6 fruit fly cellular contexts compared by ENCODE assay signal in the genomic region with DNA sequence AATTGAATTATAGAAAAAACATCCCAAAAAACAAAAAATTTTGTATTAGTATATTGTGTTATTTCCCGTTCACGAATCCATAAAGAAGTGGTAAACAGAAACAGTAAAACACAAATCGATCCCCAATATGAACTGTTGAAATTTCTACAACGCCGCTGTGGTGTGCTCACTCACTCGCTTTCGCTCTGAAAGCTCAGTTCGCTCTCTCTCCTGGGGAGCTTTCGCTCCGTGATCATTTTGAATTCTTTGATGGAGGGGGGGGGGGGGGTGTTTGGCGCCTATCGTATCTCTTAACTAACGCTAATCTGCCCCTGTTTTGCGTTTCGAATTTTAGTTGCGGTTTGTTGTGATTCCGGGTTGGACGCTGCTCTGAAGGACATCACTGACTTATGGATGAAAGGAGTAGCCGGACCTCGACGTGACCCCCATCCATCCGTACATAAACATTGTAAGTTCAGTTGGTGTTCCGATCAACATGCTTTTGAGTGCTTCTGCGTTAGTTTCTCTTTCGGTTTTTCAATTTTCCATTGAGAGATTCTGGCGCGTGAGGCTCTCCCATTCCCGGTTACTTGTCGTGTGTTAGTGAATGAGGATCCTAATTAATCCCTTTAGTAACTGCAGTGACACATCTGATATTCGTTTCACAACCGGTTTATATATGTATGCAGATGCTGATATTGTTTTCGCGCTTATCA.
A peak's percentile ranks its signal among the peaks of the same experiment; 100 is the strongest.
TF ChIP-seq lines count a peak whose summit lies in the region.

Gene D2hgdh, plus strand, starts transcription at position 331 of the 695 bp plus-strand sequence.

- TF ChIP-seq CTCF in whole organism, embryonic (GFP tag; optimal IDR thresholded peaks at IDR 0.05; lab: Kevin White, UChicago): no peak

TF ChIP-seq in whole organism, 6 proteins besides CTCF, POLR2A, EP300 and RAD21:
- no peak for TF ChIP-seq EcR (GFP tag; optimal IDR thresholded peaks at IDR 0.05; lab: Kevin White, UChicago)
- peak; percentile 64 for TF ChIP-seq Dll (optimal IDR thresholded peaks at IDR 0.05; lab: Kevin White, UChicago)
- TF ChIP-seq usp (GFP tag; optimal IDR thresholded peaks at IDR 0.05; lab: Kevin White, UChicago): no peak
TF ChIP-seq in whole organism: peak in this region for 1.

TF ChIP-seq in whole organism, adult, 20 proteins besides CTCF, POLR2A, EP300 and RAD21 (continues in another document):
- no peak for TF ChIP-seq kay (GFP tag; lab: Kevin White, UChicago; ENCODE audit: borderline replicate concordance)
- no peak for TF ChIP-seq CG11617 (GFP tag; optimal IDR thresholded peaks at IDR 0.05; lab: Kevin White, UChicago)
- TF ChIP-seq CG33017 (tag; optimal IDR thresholded peaks at IDR 0.05; lab: Kevin White, UChicago): peak; percentile 18
- no peak for TF ChIP-seq Mnt (GFP tag; optimal IDR thresholded peaks at IDR 0.05; lab: Kevin White, UChicago)
- no peak for TF ChIP-seq CG5204 (GFP tag; optimal IDR thresholded peaks at IDR 0.05; lab: Kevin White, UChicago)
- TF ChIP-seq Clk (GFP tag; optimal IDR thresholded peaks at IDR 0.05; lab: Kevin White, UChicago): no peak
- no peak for TF ChIP-seq tj (GFP tag; optimal IDR thresholded peaks at IDR 0.05; lab: Kevin White, UChicago)
- no peak for TF ChIP-seq CG7045 (GFP tag; optimal IDR thresholded peaks at IDR 0.05; lab: Kevin White, UChicago)
- TF ChIP-seq CG14711 (tag; optimal IDR thresholded peaks at IDR 0.05; lab: Kevin White, UChicago): peak; percentile 21
- no peak for TF ChIP-seq Crg-1 (GFP tag; optimal IDR thresholded peaks at IDR 0.05; lab: Kevin White, UChicago)
- no peak for TF ChIP-seq CG1620 (GFP tag; optimal IDR thresholded peaks at IDR 0.05; lab: Kevin White, UChicago)
- TF ChIP-seq CG12768 (GFP tag; optimal IDR thresholded peaks at IDR 0.05; lab: Kevin White, UChicago): no peak
- TF ChIP-seq cnc (optimal IDR thresholded peaks at IDR 0.05; lab: Kevin White, UChicago): no peak
- TF ChIP-seq Hr96 (GFP tag; optimal IDR thresholded peaks at IDR 0.05; lab: Kevin White, UChicago): no peak
- TF ChIP-seq pad (GFP tag; optimal IDR thresholded peaks at IDR 0.05; lab: Kevin White, UChicago): peak; percentile 62
- peak; percentile 37 for TF ChIP-seq ovo (GFP tag; optimal IDR thresholded peaks at IDR 0.05; lab: Kevin White, UChicago)

TF ChIP-seq in whole organism, embryonic, 481 proteins besides CTCF, POLR2A, EP300 and RAD21 (continues in another document):
- TF ChIP-seq CG11085 (GFP tag; IDR thresholded peaks at IDR 0.05; lab: Robert Waterston, UW) (no peak), Ets65A (GFP tag; lab: Kevin White, UChicago) (no peak), z (GFP tag; IDR thresholded peaks at IDR 0.05; lab: Robert Waterston, UW) (peak; percentile 76; the same call in 2 of the 3 replicates), pfk (GFP tag; optimal IDR thresholded peaks at IDR 0.05; lab: Kevin White, UChicago) (no peak), CG12391 (tag; optimal IDR thresholded peaks at IDR 0.05; lab: Kevin White, UChicago) (no peak), CG14860 (GFP tag; IDR thresholded peaks at IDR 0.05; lab: Robert Waterston, UW; ENCODE audit: partially characterized antibody) (no peak), Trl (optimal IDR thresholded peaks at IDR 0.05; lab: Kevin White, UChicago) (peak; percentile 61 to 80), Trl (GFP tag; optimal IDR thresholded peaks at IDR 0.05; lab: Kevin White, UChicago) (no peak), her (GFP tag; optimal IDR thresholded peaks at IDR 0.05; lab: Kevin White, UChicago) (no peak), jing (GFP tag; optimal IDR thresholded peaks at IDR 0.05; lab: Kevin White, UChicago) (no peak), gem (tag; optimal IDR thresholded peaks at IDR 0.05; lab: Kevin White, UChicago) (peak; percentile 30), dm (GFP tag; optimal IDR thresholded peaks at IDR 0.05; lab: Kevin White, UChicago) (no peak), Dp (GFP tag; optimal IDR thresholded peaks at IDR 0.05; lab: Kevin White, UChicago) (peak; percentile 20), nerfin-2 (GFP tag; IDR thresholded peaks at IDR 0.05; lab: Robert Waterston, UW; ENCODE audit: partially characterized antibody) (no peak), CG1024 (GFP tag; IDR thresholded peaks at IDR 0.05; lab: Robert Waterston, UW) (no peak), CG6689 (GFP tag; IDR thresholded peaks at IDR 0.05; lab: Robert Waterston, UW) (no peak), Dref (GFP tag; IDR thresholded peaks at IDR 0.05; lab: Robert Waterston, UW) (no peak)

TF ChIP-seq in whole organism, prepupa, 60 proteins besides CTCF, POLR2A, EP300 and RAD21 (continues in another document):
- peak; percentile 20 for TF ChIP-seq vri (GFP tag; optimal IDR thresholded peaks at IDR 0.05; lab: Kevin White, UChicago)
- peak; percentile 45; the same call in 1 of the 3 replicates for TF ChIP-seq CG6163 (GFP tag; IDR thresholded peaks at IDR 0.05; lab: Robert Waterston, UW)
- TF ChIP-seq dsx (GFP tag; optimal IDR thresholded peaks at IDR 0.05; lab: Kevin White, UChicago; ENCODE audit: poor library complexity, severe bottlenecking): peak; percentile 28
- no peak for TF ChIP-seq svp (GFP tag; lab: Kevin White, UChicago)
- TF ChIP-seq CG6792 (GFP tag; optimal IDR thresholded peaks at IDR 0.05; lab: Kevin White, UChicago): no peak
- TF ChIP-seq Hr39 (GFP tag; optimal IDR thresholded peaks at IDR 0.05; lab: Kevin White, UChicago): peak; percentile 39
- no peak for TF ChIP-seq Ets96B (tag; optimal IDR thresholded peaks at IDR 0.05; lab: Kevin White, UChicago)
- no peak for TF ChIP-seq CG11762 (GFP tag; optimal IDR thresholded peaks at IDR 0.05; lab: Kevin White, UChicago; ENCODE audit: insufficient read depth)
- TF ChIP-seq lz (GFP tag; optimal IDR thresholded peaks at IDR 0.05; lab: Kevin White, UChicago): peak; percentile 21
- TF ChIP-seq ss (GFP tag; optimal IDR thresholded peaks at IDR 0.05; lab: Kevin White, UChicago): no peak
- no peak for TF ChIP-seq salr (GFP tag; optimal IDR thresholded peaks at IDR 0.05; lab: Kevin White, UChicago)
- no peak for TF ChIP-seq CG11294 (GFP tag; IDR thresholded peaks at IDR 0.05; lab: Robert Waterston, UW)
- peak; percentile 10 for TF ChIP-seq OdsH (GFP tag; optimal IDR thresholded peaks at IDR 0.05; lab: Kevin White, UChicago)
- TF ChIP-seq Met (GFP tag; optimal IDR thresholded peaks at IDR 0.05; lab: Kevin White, UChicago): no peak
- TF ChIP-seq Lpt (GFP tag; optimal IDR thresholded peaks at IDR 0.05; lab: Kevin White, UChicago): no peak
- no peak for TF ChIP-seq Sox102F (GFP tag; optimal IDR thresholded peaks at IDR 0.05; lab: Kevin White, UChicago)
- peak; percentile 2 for TF ChIP-seq net (GFP tag; optimal IDR thresholded peaks at IDR 0.05; lab: Kevin White, UChicago)

TF ChIP-seq in whole organism, pupa, 21 proteins besides CTCF, POLR2A, EP300 and RAD21:
- peak; percentile 69 for TF ChIP-seq Ets98B (GFP tag; IDR thresholded peaks at IDR 0.05; lab: Robert Waterston, UW)
- TF ChIP-seq CG13204 (GFP tag; optimal IDR thresholded peaks at IDR 0.05; lab: Kevin White, UChicago): no peak
- peak; percentile 5 for TF ChIP-seq CG17806 (tag; optimal IDR thresholded peaks at IDR 0.05; lab: Kevin White, UChicago)
- peak; percentile 29 for TF ChIP-seq Snoo (tag; optimal IDR thresholded peaks at IDR 0.05; lab: Kevin White, UChicago)
- TF ChIP-seq Pif1A (GFP tag; optimal IDR thresholded peaks at IDR 0.05; lab: Kevin White, UChicago): no peak
- peak; percentile 65 for TF ChIP-seq CG4496 (GFP tag; IDR thresholded peaks at IDR 0.05; lab: Robert Waterston, UW)
- peak; percentile 49; the same call in 1 of the 2 replicates for TF ChIP-seq CG32121 (GFP tag; IDR thresholded peaks at IDR 0.05; lab: Robert Waterston, UW)

TF ChIP-seq in whole organism, wandering third instar larva, 38 proteins besides CTCF, POLR2A, EP300 and RAD21 (continues in another document):
- TF ChIP-seq sage (GFP tag; optimal IDR thresholded peaks at IDR 0.05; lab: Kevin White, UChicago) (no peak), CrebA (GFP tag; optimal IDR thresholded peaks at IDR 0.05; lab: Kevin White, UChicago; ENCODE audit: borderline replicate concordance) (no peak), Sp1 (GFP tag; optimal IDR thresholded peaks at IDR 0.05; lab: Kevin White, UChicago) (no peak), Abd-B (GFP tag; optimal IDR thresholded peaks at IDR 0.05; lab: Kevin White, UChicago) (no peak), Mio (GFP tag; optimal IDR thresholded peaks at IDR 0.05; lab: Kevin White, UChicago) (no peak), brk (GFP tag; optimal IDR thresholded peaks at IDR 0.05; lab: Kevin White, UChicago) (peak; percentile 23), OdsH (GFP tag; optimal IDR thresholded peaks at IDR 0.05; lab: Kevin White, UChicago) (peak; percentile 46), GATAd (GFP tag; optimal IDR thresholded peaks at IDR 0.05; lab: Kevin White, UChicago) (no peak), N (GFP tag; optimal IDR thresholded peaks at IDR 0.05; lab: Kevin White, UChicago) (no peak), CG9705 (GFP tag; optimal IDR thresholded peaks at IDR 0.05; lab: Kevin White, UChicago) (no peak), Rel (GFP tag; optimal IDR thresholded peaks at IDR 0.05; lab: Kevin White, UChicago) (no peak), Rel (tag; optimal IDR thresholded peaks at IDR 0.05; lab: Kevin White, UChicago) (peak; percentile 35), h (GFP tag; optimal IDR thresholded peaks at IDR 0.05; lab: Kevin White, UChicago) (peak; percentile 23), lola (GFP tag; optimal IDR thresholded peaks at IDR 0.05; lab: Kevin White, UChicago) (no peak), jim (GFP tag; optimal IDR thresholded peaks at IDR 0.05; lab: Kevin White, UChicago) (no peak), Hr78 (GFP tag; optimal IDR thresholded peaks at IDR 0.05; lab: Kevin White, UChicago) (no peak), Jra (GFP tag; optimal IDR thresholded peaks at IDR 0.05; lab: Kevin White, UChicago) (no peak), pan (optimal IDR thresholded peaks at IDR 0.05; lab: Kevin White, UChicago) (no peak), usp (GFP tag; optimal IDR thresholded peaks at IDR 0.05; lab: Kevin White, UChicago) (no peak), Dif (GFP tag; optimal IDR thresholded peaks at IDR 0.05; lab: Kevin White, UChicago; ENCODE audit: partially characterized antibody) (peak; percentile 44), dl (GFP tag; optimal IDR thresholded peaks at IDR 0.05; lab: Kevin White, UChicago; ENCODE audit: insufficient read depth in 1 of 2, partially characterized antibody in 2 of 2) (no peak), Vsx2 (GFP tag; optimal IDR thresholded peaks at IDR 0.05; lab: Kevin White, UChicago; ENCODE audit: partially characterized antibody) (no peak), ey (GFP tag; optimal IDR thresholded peaks at IDR 0.05; lab: Kevin White, UChicago) (peak; percentile 25), br (GFP tag; optimal IDR thresholded peaks at IDR 0.05; lab: Kevin White, UChicago) (no peak), HLH106 (tag; optimal IDR thresholded peaks at IDR 0.05; lab: Kevin White, UChicago) (peak; percentile 50), psq (GFP tag; optimal IDR thresholded peaks at IDR 0.05; lab: Kevin White, UChicago) (no peak), woc (GFP tag; optimal IDR thresholded peaks at IDR 0.05; lab: Kevin White, UChicago) (no peak), Myc (optimal IDR thresholded peaks at IDR 0.05; lab: Kevin White, UChicago) (no peak), Hnf4 (GFP tag; optimal IDR thresholded peaks at IDR 0.05; lab: Kevin White, UChicago) (peak; percentile 41), fru (GFP tag; optimal IDR thresholded peaks at IDR 0.05; lab: Kevin White, UChicago) (no peak)
